Worm (Caenorhabditis elegans): ENCODE data around the gene clec-126.

DNA sequence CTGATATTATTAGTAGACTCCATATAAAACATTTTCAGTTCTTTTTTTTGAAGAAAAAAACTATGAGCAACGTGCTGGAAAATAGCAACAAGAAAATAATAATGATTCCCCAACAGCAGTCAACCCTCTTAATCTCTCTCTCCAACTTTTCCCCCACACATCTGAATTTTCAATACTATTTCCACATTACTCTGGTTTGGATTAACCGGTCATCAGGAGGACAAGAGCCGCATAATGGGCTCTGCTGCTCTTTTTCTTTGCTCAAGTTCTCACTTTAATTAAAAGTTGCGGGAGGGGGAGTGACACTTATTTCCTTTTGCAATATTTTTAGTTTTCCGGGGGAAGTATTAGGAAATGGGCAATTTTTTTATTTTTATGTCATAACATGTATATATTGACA, 8.2 kb downstream of the clec-126 start:
- TF ChIP-seq fax-1 (tag; optimal IDR thresholded peaks at IDR 0.05) (no peak), madf-2 (tag; optimal IDR thresholded peaks at IDR 0.05) (no peak), elt-2 (tag; optimal IDR thresholded peaks at IDR 0.05) (no peak), ceh-48 (tag; optimal IDR thresholded peaks at IDR 0.05) (no peak)
